Fruit fly (Drosophila melanogaster): ENCODE measurements around the gene Ir7f.

Gene Ir7f

DNA sequence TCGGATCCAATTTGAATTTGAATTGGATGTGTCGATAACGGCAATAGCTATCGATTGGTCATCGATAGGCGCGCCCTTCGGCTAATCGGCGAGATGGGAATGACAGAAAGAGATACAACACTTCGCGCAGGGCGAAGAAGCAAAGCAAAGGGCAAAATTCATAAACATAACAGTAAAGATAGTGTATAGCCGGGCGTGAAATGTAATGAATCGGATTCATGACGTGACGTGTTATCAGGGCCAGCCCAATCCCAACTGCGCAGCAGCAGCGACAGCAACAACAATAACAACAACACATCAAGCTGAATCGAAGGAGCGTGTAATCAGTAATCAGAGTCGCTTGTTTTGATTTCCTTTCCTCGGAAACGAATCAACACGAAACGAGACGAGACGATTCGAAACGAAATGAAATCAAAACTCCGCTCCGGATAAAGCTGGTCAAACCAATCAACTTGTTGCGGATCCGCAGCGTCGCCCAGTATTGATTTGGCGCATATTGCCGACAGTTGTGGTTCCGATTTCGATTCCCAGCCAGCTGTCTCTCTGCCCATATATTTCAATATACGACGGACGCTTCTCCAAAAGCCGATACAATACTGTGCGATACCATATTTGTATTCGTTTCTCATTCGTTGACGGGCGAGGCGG lies 28.3 kb upstream of the Ir7f start, which contains the start of gene snz (continued):
- TF ChIP-seq mam (GFP tag; optimal IDR thresholded peaks at IDR 0.05) (no peak), zf30C (GFP tag; optimal IDR thresholded peaks at IDR 0.05) (no peak), sim (GFP tag; IDR thresholded peaks at IDR 0.05) (no peak), Dek (tag; optimal IDR thresholded peaks at IDR 0.05) (no peak), lmd (GFP tag; IDR thresholded peaks at IDR 0.05) (no peak), CG13287 (GFP tag; IDR thresholded peaks at IDR 0.05; ENCODE audit: partially characterized antibody) (peak; percentile 83), Taf1 (GFP tag; IDR thresholded peaks at IDR 0.05) (no peak), CG9876 (GFP tag; optimal IDR thresholded peaks at IDR 0.05) (no peak), CG31365 (tag; optimal IDR thresholded peaks at IDR 0.05) (no peak), fd64A (GFP tag; optimal IDR thresholded peaks at IDR 0.05) (no peak), ERR (GFP tag; optimal IDR thresholded peaks at IDR 0.05) (no peak), CG4424 (GFP tag; optimal IDR thresholded peaks at IDR 0.05) (no peak), CG12659 (GFP tag; optimal IDR thresholded peaks at IDR 0.05) (peak; percentile 31), CG10274 (GFP tag; optimal IDR thresholded peaks at IDR 0.05) (no peak), CG7786 (GFP tag; optimal IDR thresholded peaks at IDR 0.05) (no peak), lbe (GFP tag; optimal IDR thresholded peaks at IDR 0.05) (no peak), NC2β (GFP tag; optimal IDR thresholded peaks at IDR 0.05) (no peak), shn (GFP tag; optimal IDR thresholded peaks at IDR 0.05) (no peak), D19B (GFP tag; optimal IDR thresholded peaks at IDR 0.05) (no peak), Drgx (GFP tag; IDR thresholded peaks at IDR 0.05) (no peak), Adf1 (GFP tag; IDR thresholded peaks at IDR 0.05) (peak; percentile 89), tgo (GFP tag; IDR thresholded peaks at IDR 0.05) (no peak), Hmx (GFP tag; optimal IDR thresholded peaks at IDR 0.05) (no peak), CG13624 (GFP tag; optimal IDR thresholded peaks at IDR 0.05) (peak; percentile 47), Gug (GFP tag; IDR thresholded peaks at IDR 0.05) (no peak), CG18262 (tag; optimal IDR thresholded peaks at IDR 0.05) (no peak), so (GFP tag; IDR thresholded peaks at IDR 0.05) (no peak), CG4360 (GFP tag; IDR thresholded peaks at IDR 0.05) (peak; percentile 77), hb (GFP tag; IDR thresholded peaks at IDR 0.05; ENCODE audit: partially characterized antibody) (peak; percentile 75), bigmax (GFP tag; optimal IDR thresholded peaks at IDR 0.05) (no peak), dysf (GFP tag; IDR thresholded peaks at IDR 0.05) (no peak), CG18476 (GFP tag; optimal IDR thresholded peaks at IDR 0.05) (no peak), HmgZ (tag; optimal IDR thresholded peaks at IDR 0.05) (peak; percentile 54), CG4707 (GFP tag; optimal IDR thresholded peaks at IDR 0.05) (no peak), sob (GFP tag; IDR thresholded peaks at IDR 0.05) (no peak), CG7963 (GFP tag; IDR thresholded peaks at IDR 0.05; ENCODE audit: partially characterized antibody) (peak; percentile 58; the same call in 1 of the 3 replicates), fru (optimal IDR thresholded peaks at IDR 0.05) (no peak), caup (GFP tag; optimal IDR thresholded peaks at IDR 0.05; ENCODE audit: severe bottlenecking) (peak; percentile 10), sug (tag; optimal IDR thresholded peaks at IDR 0.05) (peak; percentile 77), Doc3 (GFP tag; IDR thresholded peaks at IDR 0.05; ENCODE audit: partially characterized antibody) (peak; percentile 57; the same call in 1 of the 3 replicates), Nf-YC (tag; optimal IDR thresholded peaks at IDR 0.05) (peak; percentile 50), CG8359 (GFP tag; optimal IDR thresholded peaks at IDR 0.05; ENCODE audit: borderline replicate concordance) (no peak), lov (optimal IDR thresholded peaks at IDR 0.05) (no peak), lov (GFP tag; IDR thresholded peaks at IDR 0.05) (no peak), CG34376 (GFP tag; optimal IDR thresholded peaks at IDR 0.05) (peak; percentile 97), Awh (GFP tag; IDR thresholded peaks at IDR 0.05) (no peak), CG33557 (GFP tag; optimal IDR thresholded peaks at IDR 0.05) (no peak), seq (GFP tag; IDR thresholded peaks at IDR 0.05) (no peak), danr (GFP tag; IDR thresholded peaks at IDR 0.05) (no peak), CG2116 (GFP tag; optimal IDR thresholded peaks at IDR 0.05) (peak; percentile 87), CG13123 (GFP tag; optimal IDR thresholded peaks at IDR 0.05) (no peak)
